Worm (Caenorhabditis elegans): ENCODE data around the gene ncs-7.

DNA sequence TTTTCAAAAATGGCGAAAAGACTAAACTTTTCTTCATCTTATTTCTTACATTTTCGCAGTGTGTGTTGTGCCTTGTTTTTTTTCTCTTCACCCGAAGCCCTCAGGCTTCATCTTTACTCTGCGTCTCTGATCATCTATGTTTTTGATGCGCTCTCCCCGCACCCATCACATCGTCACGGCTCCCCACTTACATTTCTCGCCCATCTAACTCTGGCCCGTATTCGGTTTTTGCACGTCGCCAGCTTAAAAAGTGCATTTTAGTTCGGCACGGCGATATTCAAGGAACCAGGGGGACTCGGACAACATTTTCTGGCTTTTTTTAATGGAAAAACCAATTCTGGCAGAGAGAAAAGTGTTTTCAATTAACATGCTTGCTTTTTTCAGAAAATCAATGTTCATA, 13.0 kb downstream of the ncs-7 start:
- TF ChIP-seq tab-1 (GFP tag; IDR thresholded peaks at IDR 0.05): no peak
- TF ChIP-seq med-1 (GFP tag; optimal IDR thresholded peaks at IDR 0.05; ENCODE audit: insufficient read depth): no peak
- no peak for TF ChIP-seq ref-1 (GFP tag; conservative IDR thresholded peaks at IDR 0.05)
- no peak for TF ChIP-seq flt-1 (GFP tag; IDR thresholded peaks at IDR 0.05)
- no peak for TF ChIP-seq klf-2 (GFP tag; conservative IDR thresholded peaks at IDR 0.05)
- no peak for TF ChIP-seq cog-1 (tag; optimal IDR thresholded peaks at IDR 0.05)
- no peak for TF ChIP-seq ztf-23 (GFP tag; IDR thresholded peaks at IDR 0.05)
- TF ChIP-seq T22C8.4 (GFP tag; IDR thresholded peaks at IDR 0.05): no peak
- no peak for TF ChIP-seq ztf-29 (GFP tag; IDR thresholded peaks at IDR 0.05)

All from whole organism, midembryonic.